Worm (Caenorhabditis elegans) whole organism, late embryonic: Measurements from ENCODE around the gene str-121.

Experiments
- C08G9.2 ChIP-seq: sonication (generic microtip); optimal IDR thresholded peaks from 2 replicates; lab custom pipeline; 2016; ENCODE audit warnings: mild to moderate bottlenecking, missing genetic modification characterization, moderate library complexity, missing compliant biosample characterization
- C38D4.7 ChIP-seq: fragments of 200-800 bp; sonication (Bioruptor generic); optimal IDR thresholded peaks from 2 replicates; lab custom pipeline; 2018; ENCODE audit warnings: mild to moderate bottlenecking, missing genetic modification characterization, moderate library complexity, missing compliant biosample characterization
- K02D7.2 ChIP-seq: sonication (generic microtip); optimal IDR thresholded peaks from 2 replicates; lab custom pipeline; 2017; ENCODE audit warnings: mild to moderate bottlenecking, missing genetic modification characterization, missing compliant biosample characterization
- K09A11.1 ChIP-seq: sonication (generic microtip); optimal IDR thresholded peaks from 2 replicates; lab custom pipeline; 2017; ENCODE audit warnings: antibody characterized with exemption, mild to moderate bottlenecking, missing genetic modification characterization, missing compliant biosample characterization; ENCODE audit not compliant: insufficient read depth
- T23F11.4 ChIP-seq: fragments of 200-800 bp; sonication (Bioruptor generic); optimal IDR thresholded peaks from 2 replicates; lab custom pipeline; 2018; ENCODE audit warnings: mild to moderate bottlenecking, missing genetic modification characterization, missing compliant biosample characterization
- ceh-14 ChIP-seq: sonication (generic microtip); optimal IDR thresholded peaks from 2 replicates; lab custom pipeline; 2016; ENCODE audit warnings: missing genotype, missing genetic modification characterization, missing compliant biosample characterization
- ceh-18 ChIP-seq: sonication (generic microtip); optimal IDR thresholded peaks from 2 replicates; lab custom pipeline; 2016; ENCODE audit warnings: missing genetic modification characterization, missing compliant biosample characterization
- ceh-19 ChIP-seq: fragments of 200-800 bp; sonication (Bioruptor generic); optimal IDR thresholded peaks from 2 replicates; lab custom pipeline; 2018; ENCODE audit warnings: mild to moderate bottlenecking, missing genetic modification characterization, missing compliant biosample characterization
- ceh-22 ChIP-seq: sonication (generic microtip); optimal IDR thresholded peaks from 2 replicates; lab custom pipeline; 2017; ENCODE audit warnings: missing biosample characterization, missing genetic modification characterization
- ceh-24 ChIP-seq: sonication (generic microtip); optimal IDR thresholded peaks from 2 replicates; lab custom pipeline; 2016; ENCODE audit warnings: mild to moderate bottlenecking, missing genetic modification characterization, missing compliant biosample characterization
- ceh-45 ChIP-seq: fragments of 200-800 bp; sonication (Bioruptor generic); IDR thresholded peaks from 2 replicates; pipeline ENCODE4 v1.3.6; 2022; ENCODE audit warnings: missing genetic modification reagents, missing genetic modification characterization, missing compliant biosample characterization
- ceh-6 ChIP-seq: fragments of 200-800 bp; sonication (Bioruptor generic); optimal IDR thresholded peaks from 2 replicates; lab custom pipeline; 2018; ENCODE audit warnings: mild to moderate bottlenecking, missing genetic modification characterization, missing compliant biosample characterization
- dve-1 ChIP-seq: sonication (generic microtip); optimal IDR thresholded peaks from 2 replicates; lab custom pipeline; 2017; ENCODE audit warnings: antibody characterized with exemption, mild to moderate bottlenecking, missing genetic modification characterization, missing compliant biosample characterization
- ets-4 ChIP-seq: sonication (generic microtip); optimal IDR thresholded peaks from 2 replicates; lab custom pipeline; 2016; ENCODE audit warnings: missing genetic modification characterization, missing compliant biosample characterization
- eyg-1 ChIP-seq: sonication (generic microtip); optimal IDR thresholded peaks from 2 replicates; lab custom pipeline; 2016; ENCODE audit warnings: missing genotype, missing genetic modification characterization, missing compliant biosample characterization
- fax-1 ChIP-seq: sonication (generic microtip); optimal IDR thresholded peaks from 2 replicates; lab custom pipeline; 2016; ENCODE audit warnings: missing genotype, missing genetic modification characterization, missing compliant biosample characterization
- fkh-10 ChIP-seq: fragments of 150-350 bp; optimal IDR thresholded peaks from 2 replicates; lab custom pipeline; 2014; ENCODE audit warnings: missing biosample characterization, missing genetic modification reagents, missing genetic modification characterization
- fkh-6 ChIP-seq: sonication (generic microtip); optimal IDR thresholded peaks from 2 replicates; lab custom pipeline; 2016; ENCODE audit warnings: missing genetic modification characterization, missing compliant biosample characterization
- hlh-6 ChIP-seq: sonication (generic microtip); optimal IDR thresholded peaks from 2 replicates; lab custom pipeline; 2016; ENCODE audit warnings: missing genotype, missing genetic modification characterization, missing compliant biosample characterization
- lim-6 ChIP-seq: sonication (generic microtip); optimal IDR thresholded peaks from 2 replicates; lab custom pipeline; 2016; ENCODE audit warnings: missing genetic modification characterization, missing compliant biosample characterization
- lin-11 ChIP-seq: fragments of 200-800 bp; sonication (Bioruptor generic); optimal IDR thresholded peaks from 2 replicates; lab custom pipeline; 2018; ENCODE audit warnings: mild to moderate bottlenecking, missing genetic modification characterization, missing compliant biosample characterization
- madf-2 ChIP-seq: sonication (generic microtip); optimal IDR thresholded peaks from 2 replicates; lab custom pipeline; 2017; ENCODE audit warnings: missing genetic modification characterization, missing compliant biosample characterization
- mec-3 ChIP-seq: sonication (generic microtip); optimal IDR thresholded peaks from 2 replicates; lab custom pipeline; 2016; ENCODE audit warnings: borderline replicate concordance, missing genetic modification characterization, missing compliant biosample characterization
- nfya-1 ChIP-seq: sonication (generic microtip); optimal IDR thresholded peaks from 2 replicates; lab custom pipeline; 2017; ENCODE audit warnings: missing genetic modification characterization, mild to moderate bottlenecking, missing compliant biosample characterization, antibody characterized with exemption, moderate library complexity
- nhr-232 ChIP-seq: sonication (generic microtip); optimal IDR thresholded peaks from 2 replicates; lab custom pipeline; 2016; ENCODE audit warnings: missing genetic modification characterization, missing compliant biosample characterization
- odd-2 ChIP-seq: sonication (generic microtip); optimal IDR thresholded peaks from 2 replicates; lab custom pipeline; 2017; ENCODE audit warnings: antibody characterized with exemption, mild to moderate bottlenecking, missing genetic modification characterization, missing compliant biosample characterization
- pha-2 ChIP-seq: sonication (generic microtip); optimal IDR thresholded peaks from 2 replicates; lab custom pipeline; 2017; ENCODE audit warnings: mild to moderate bottlenecking, missing genetic modification characterization, missing compliant biosample characterization
- pqm-1 ChIP-seq: sonication (generic microtip); optimal IDR thresholded peaks from 2 replicates; lab custom pipeline; 2016; ENCODE audit warnings: missing genetic modification characterization, missing compliant biosample characterization
- rnt-1 ChIP-seq: sonication (generic microtip); optimal IDR thresholded peaks from 2 replicates; lab custom pipeline; 2016; ENCODE audit warnings: missing genetic modification characterization, missing compliant biosample characterization
- sox-2 ChIP-seq: fragments of 200-800 bp; sonication (Bioruptor generic); IDR thresholded peaks from 2 replicates; pipeline ENCODE4 v1.3.6; 2022; ENCODE audit warnings: missing genetic modification reagents, missing genetic modification characterization, missing compliant biosample characterization
- sox-4 ChIP-seq: sonication (generic microtip); optimal IDR thresholded peaks from 2 replicates; lab custom pipeline; 2017; ENCODE audit warnings: mild to moderate bottlenecking, missing genetic modification characterization, inconsistent platforms, missing compliant biosample characterization
- syd-9 ChIP-seq: sonication (generic microtip); optimal IDR thresholded peaks from 2 replicates; lab custom pipeline; 2016; ENCODE audit warnings: mild to moderate bottlenecking, missing genetic modification characterization, moderate library complexity, missing compliant biosample characterization
- tbx-2 ChIP-seq: sonication (generic microtip); optimal IDR thresholded peaks from 2 replicates; lab custom pipeline; 2016; ENCODE audit warnings: missing genetic modification characterization, missing compliant biosample characterization
- ttx-3 ChIP-seq: sonication (generic microtip); optimal IDR thresholded peaks from 2 replicates; lab custom pipeline; 2016; ENCODE audit warnings: missing genetic modification reagents, missing genetic modification characterization, missing compliant biosample characterization
- unc-3 ChIP-seq, 2 experiments: fragments of 200-800 bp in 1 of 2; sonication (Bioruptor generic) in 1 of 2; sonication (generic microtip) in 1 of 2; conservative IDR thresholded peaks in 1 of 2; optimal IDR thresholded peaks in 1 of 2; 2 replicates each; pipeline versions ENCODE4 v1.3.6 to Lab custom; 2016 to 2022; ENCODE audit warnings: missing compliant biosample characterization in 2 of 2, missing genetic modification characterization in 2 of 2, missing genetic modification reagents in 1 of 2
- unc-42 ChIP-seq: sonication (generic microtip); optimal IDR thresholded peaks from 2 replicates; lab custom pipeline; 2016; ENCODE audit warnings: missing genotype, missing genetic modification characterization, missing compliant biosample characterization
- unc-86 ChIP-seq: sonication (generic microtip); optimal IDR thresholded peaks from 2 replicates; lab custom pipeline; 2016; ENCODE audit warnings: missing genetic modification characterization, missing compliant biosample characterization
- ztf-16 ChIP-seq: sonication (generic microtip); optimal IDR thresholded peaks from 2 replicates; lab custom pipeline; 2017; ENCODE audit warnings: missing genetic modification characterization, missing compliant biosample characterization

str-121 gene

DNA sequence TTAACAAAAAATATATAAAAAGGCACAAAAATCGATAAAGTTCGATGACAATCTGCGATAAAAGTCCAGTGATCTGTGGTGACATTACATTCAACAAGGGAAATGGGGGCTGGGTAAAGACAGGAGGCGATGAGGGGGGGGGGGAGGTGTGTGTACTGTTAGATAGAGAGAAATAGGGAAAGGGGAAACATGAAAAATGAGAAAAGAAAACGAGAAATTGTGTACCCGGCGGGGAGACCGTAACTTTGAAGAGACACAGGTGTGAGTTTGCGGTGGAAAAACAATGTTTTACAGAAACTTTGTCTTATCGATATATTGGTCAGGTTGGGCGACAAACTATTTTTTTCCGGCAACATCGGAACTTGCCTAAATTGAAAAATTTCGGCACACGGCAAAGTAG, 5.8 kb upstream of the str-121 start:
- TF ChIP-seq ttx-3 (tag; lab: Kevin White, UChicago) (no peak), ceh-45 (GFP tag; lab: Robert Waterston, UW) (no peak), pqm-1 (tag; lab: Kevin White, UChicago) (no peak), tbx-2 (tag; lab: Kevin White, UChicago) (no peak), ceh-14 (tag; lab: Kevin White, UChicago) (no peak), eyg-1 (tag; lab: Kevin White, UChicago) (no peak), madf-2 (tag; lab: Kevin White, UChicago) (no peak), ceh-19 (GFP tag; lab: Kevin White, UChicago) (no peak), K09A11.1 (no peak), ceh-6 (GFP tag; lab: Kevin White, UChicago) (no peak), fkh-6 (no peak), T23F11.4 (GFP tag; lab: Kevin White, UChicago) (no peak), sox-2 (GFP tag; lab: Robert Waterston, UW) (no peak), unc-86 (no peak), sox-4 (tag; lab: Kevin White, UChicago) (no peak)

DNA sequence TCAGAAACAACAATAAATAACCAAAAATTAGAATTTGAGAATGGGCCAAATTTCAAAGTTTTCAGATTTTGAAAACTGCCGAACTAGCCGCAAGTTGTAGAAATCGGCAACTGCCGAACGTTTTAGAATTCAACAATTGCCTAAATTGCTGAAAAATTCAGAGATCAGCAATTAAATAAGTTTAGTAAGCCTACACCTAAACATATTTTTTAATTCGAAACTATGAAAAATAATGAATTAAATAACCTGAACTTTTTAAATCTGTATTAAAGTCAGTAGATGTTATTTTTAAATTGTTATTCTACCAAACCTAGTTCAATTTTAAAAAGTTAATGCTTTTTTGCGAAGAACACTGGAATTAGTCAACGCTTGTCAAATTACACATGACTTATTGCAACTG, 4.2 kb upstream of the str-121 start, which contains the start of gene nhr-204:
Gene nhr-204 (minus strand): TSS at position 101 of the 400 bp plus-strand sequence.
- no peak for TF ChIP-seq fkh-10
- no peak for TF ChIP-seq hlh-6 (tag; lab: Kevin White, UChicago)
- no peak for TF ChIP-seq ets-4 (tag; lab: Kevin White, UChicago)
- no peak for TF ChIP-seq K02D7.2 (tag; lab: Kevin White, UChicago)
- no peak for TF ChIP-seq unc-3 (GFP tag; conservative IDR thresholded peaks at IDR 0.05; lab: Robert Waterston, UW)
- no peak for TF ChIP-seq unc-3 (tag; optimal IDR thresholded peaks at IDR 0.05; lab: Kevin White, UChicago)
- no peak for TF ChIP-seq unc-42 (tag; lab: Kevin White, UChicago)
- no peak for TF ChIP-seq lin-11 (tag; lab: Kevin White, UChicago)
- TF ChIP-seq nhr-232 (tag; lab: Kevin White, UChicago) = no peak
- no peak for TF ChIP-seq ceh-24 (tag; lab: Kevin White, UChicago)
- TF ChIP-seq mec-3 (tag; lab: Kevin White, UChicago) = no peak

DNA sequence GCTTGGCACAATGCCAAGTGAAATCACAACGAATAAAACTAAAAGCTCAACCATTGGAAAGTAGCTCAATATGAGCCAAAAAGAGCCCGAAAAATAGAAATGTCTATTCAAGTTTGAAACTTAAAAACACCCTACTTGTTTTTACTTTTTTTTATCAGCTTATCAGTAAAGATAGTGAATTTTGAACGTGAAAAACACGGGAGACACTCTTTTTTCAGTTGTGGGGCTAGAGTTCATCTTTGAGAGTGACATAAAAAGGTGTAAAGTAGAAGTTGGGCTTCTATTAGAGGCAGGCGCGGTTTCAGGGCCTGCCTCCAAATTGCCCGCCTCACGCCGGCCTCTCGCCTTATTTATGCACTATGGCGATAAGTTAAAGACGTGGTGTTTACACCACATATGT, 2.8 kb downstream of the str-121 start, which contains the start of gene oac-39:
Gene oac-39 (minus strand): TSS at position 101 of the 400 bp plus-strand sequence.
- TF ChIP-seq ceh-14 (tag; lab: Kevin White, UChicago) (no peak), ceh-6 (GFP tag; lab: Kevin White, UChicago) (no peak), hlh-6 (tag; lab: Kevin White, UChicago) (no peak), ceh-18 (no peak), odd-2 (no peak)

DNA sequence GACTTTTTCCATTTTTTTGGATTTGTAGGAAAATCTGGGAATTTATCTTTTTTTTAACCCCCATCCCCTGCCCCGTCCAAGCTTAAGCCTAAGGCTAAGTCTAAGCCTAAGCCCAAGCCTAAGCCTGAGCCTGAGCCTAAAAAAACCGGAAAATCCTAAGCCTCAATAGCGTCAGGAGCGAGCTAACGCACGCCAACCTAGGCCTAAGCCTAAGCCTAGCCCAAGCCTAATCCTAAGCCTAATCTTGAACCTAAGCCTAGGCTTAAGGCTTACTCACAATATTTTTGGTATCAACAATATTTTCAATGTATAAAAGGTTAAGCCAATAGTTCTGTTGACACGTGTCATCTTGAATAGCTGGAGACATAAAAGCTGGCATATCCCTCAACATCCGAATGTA, 5.9 kb downstream of the str-121 start:
- TF ChIP-seq pha-2 (tag; lab: Kevin White, UChicago) (no peak), lim-6 (tag; lab: Kevin White, UChicago) (no peak), C38D4.7 (GFP tag; lab: Kevin White, UChicago) (no peak), syd-9 (tag; lab: Kevin White, UChicago) (no peak), dve-1 (peak; percentile 65), lin-11 (tag; lab: Kevin White, UChicago) (no peak)

DNA sequence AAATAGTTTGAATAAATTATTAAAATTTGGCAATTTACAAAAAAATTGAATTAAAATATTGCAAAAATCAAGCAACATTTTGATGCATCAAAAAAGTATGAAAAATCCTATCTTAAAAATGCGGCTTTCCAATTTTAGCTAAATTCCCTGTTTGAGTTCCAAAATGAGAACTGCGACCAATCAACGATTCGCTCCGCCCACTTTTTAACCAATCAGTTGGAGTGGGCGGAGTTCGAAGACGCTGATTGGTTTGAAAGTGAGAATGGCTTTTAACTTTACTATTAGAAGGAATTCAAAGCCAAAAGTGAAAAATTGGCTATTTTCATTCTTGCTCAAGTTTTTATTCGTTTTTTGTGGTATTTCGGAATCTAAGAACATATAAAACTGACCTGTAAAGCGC, 6.9 kb downstream of the str-121 start:
- no peak for TF ChIP-seq K09A11.1
- no peak for TF ChIP-seq ztf-16
- TF ChIP-seq fax-1 (tag; lab: Kevin White, UChicago) = no peak
- peak; percentile 92 for TF ChIP-seq nfya-1 (tag; lab: Kevin White, UChicago)
- no peak for TF ChIP-seq C08G9.2 (tag; lab: Kevin White, UChicago)
- no peak for TF ChIP-seq ceh-22
- TF ChIP-seq rnt-1 (tag; lab: Kevin White, UChicago) = no peak
